Fruit fly (Drosophila melanogaster): ENCODE data around the gene Pgant2.

DNA sequence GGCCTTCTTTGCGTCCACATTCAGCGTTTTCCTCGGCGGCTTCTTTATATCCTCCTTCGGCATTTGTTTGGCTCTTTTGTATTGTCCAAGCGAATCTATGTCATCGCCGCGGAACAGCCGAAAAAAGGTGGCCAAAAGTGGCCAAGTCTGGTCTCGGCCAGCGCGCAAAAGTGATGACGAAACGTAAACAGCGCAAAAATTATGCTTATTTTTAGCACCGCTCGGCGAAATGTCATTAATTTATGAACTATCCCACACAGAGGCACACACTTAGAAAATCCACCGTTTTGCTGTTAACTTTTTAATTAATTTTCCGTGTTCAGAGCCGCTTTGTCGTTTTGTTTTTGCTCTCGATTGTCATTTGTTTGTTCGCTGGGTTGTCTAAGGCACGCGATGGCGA lies 55.6 kb downstream of the Pgant2 start:
- TF ChIP-seq Blimp-1 (GFP tag; optimal IDR thresholded peaks at IDR 0.05): no peak
- TF ChIP-seq Lpt (GFP tag; optimal IDR thresholded peaks at IDR 0.05): no peak
- no peak for TF ChIP-seq lz (GFP tag; optimal IDR thresholded peaks at IDR 0.05)
- no peak for TF ChIP-seq CG10669 (GFP tag; optimal IDR thresholded peaks at IDR 0.05)
